Fruit fly (Drosophila melanogaster) whole organism, embryonic: ENCODE data around the gene Ugt305A1.

Experiments used
- ATbp ChIP-seq: fragments of 200-800 bp; sonication (Bioruptor generic); optimal IDR thresholded peaks from 2 replicates; lab custom pipeline; 2017; ENCODE audit warnings: missing biosample characterization, mild to moderate bottlenecking, missing genetic modification characterization, missing genetic modification reagents
- B-H2 ChIP-seq: fragments of 200-800 bp; sonication (Bioruptor generic); optimal IDR thresholded peaks from 2 replicates; lab custom pipeline; 2018; ENCODE audit warnings: missing biosample characterization, mild to moderate bottlenecking, missing genetic modification characterization
- CG10147 ChIP-seq: fragments of 200-800 bp; sonication (Bioruptor generic); optimal IDR thresholded peaks from 2 replicates; lab custom pipeline; 2019; ENCODE audit warnings: missing biosample characterization, mild to moderate bottlenecking, missing genetic modification characterization, moderate library complexity
- CG10654 ChIP-seq: fragments of 200-800 bp; sonication (Bioruptor generic); optimal IDR thresholded peaks from 2 replicates; lab custom pipeline; 2016; ENCODE audit warnings: missing biosample characterization, missing genetic modification characterization
- CG11085 ChIP-seq: fragments of 200-800 bp; sonication (Bioruptor generic); IDR thresholded peaks from 2 replicates; pipeline ENCODE4 v1.3.6; 2022; ENCODE audit warnings: missing biosample characterization, missing genetic modification characterization
- CG11247 ChIP-seq: fragments of 200-800 bp; sonication (Bioruptor generic); IDR thresholded peaks from 2 replicates; pipeline ENCODE4 v1.3.6; 2022; ENCODE audit warnings: missing biosample characterization, missing genetic modification characterization
- CG12769 ChIP-seq: fragments of 200-800 bp; sonication (Bioruptor generic); optimal IDR thresholded peaks from 2 replicates; lab custom pipeline; 2019; ENCODE audit warnings: missing biosample characterization, mild to moderate bottlenecking, missing genetic modification characterization, moderate library complexity
- CG14667 ChIP-seq: fragments of 200-800 bp; sonication (Bioruptor generic); IDR thresholded peaks from 2 replicates; pipeline ENCODE4 v1.3.6; 2022; ENCODE audit warnings: missing biosample characterization, missing genetic modification characterization
- CG14710 ChIP-seq: fragments of 200-800 bp; sonication (Bioruptor generic); optimal IDR thresholded peaks from 3 replicates; lab custom pipeline; 2019; ENCODE audit warnings: missing biosample characterization, mild to moderate bottlenecking, missing genetic modification characterization, moderate library complexity
- CG15269 ChIP-seq: fragments of 200-800 bp; sonication (Bioruptor generic); optimal IDR thresholded peaks from 2 replicates; lab custom pipeline; 2018; ENCODE audit warnings: missing biosample characterization, mild to moderate bottlenecking, missing genetic modification characterization, moderate library complexity
- CG1529 ChIP-seq: fragments of 200-800 bp; sonication (Bioruptor generic); optimal IDR thresholded peaks from 3 replicates; lab custom pipeline; 2018; ENCODE audit warnings: missing biosample characterization, missing genetic modification characterization
- CG15479 ChIP-seq: fragments of 200-800 bp; sonication (Bioruptor generic); optimal IDR thresholded peaks from 3 replicates; lab custom pipeline; 2019; ENCODE audit warnings: missing biosample characterization, mild to moderate bottlenecking, missing genetic modification characterization, moderate library complexity
- CG17186 ChIP-seq: fragments of 200-800 bp; sonication (Bioruptor generic); optimal IDR thresholded peaks from 3 replicates; lab custom pipeline; 2017; ENCODE audit warnings: missing biosample characterization, missing genetic modification reagents, missing genetic modification characterization
- CG17385 ChIP-seq: fragments of 200-800 bp; sonication (Bioruptor generic); optimal IDR thresholded peaks from 3 replicates; lab custom pipeline; 2018; ENCODE audit warnings: missing biosample characterization, mild to moderate bottlenecking, missing genetic modification characterization
- CG17612 ChIP-seq: fragments of 200-800 bp; sonication (Bioruptor generic); IDR thresholded peaks from 2 replicates; pipeline ENCODE4 v1.3.6; 2022; ENCODE audit warnings: missing biosample characterization, missing genetic modification characterization
- CG32532 ChIP-seq: fragments of 200-800 bp; sonication (Bioruptor generic); IDR thresholded peaks from 2 replicates; pipeline ENCODE4 v1.3.6; 2022; ENCODE audit warnings: missing biosample characterization, missing genetic modification characterization
- CG34422 ChIP-seq: fragments of 200-800 bp; sonication (Bioruptor generic); IDR thresholded peaks from 3 replicates; pipeline ENCODE4 v1.3.6; 2022; ENCODE audit warnings: missing biosample characterization, missing genetic modification characterization
- CG4328 ChIP-seq: fragments of 200-800 bp; sonication (Bioruptor generic); optimal IDR thresholded peaks from 3 replicates; lab custom pipeline; 2017; ENCODE audit warnings: missing biosample characterization, missing genetic modification reagents, missing genetic modification characterization
- CG6654 ChIP-seq: fragments of 200-800 bp; sonication (Bioruptor generic); optimal IDR thresholded peaks from 2 replicates; lab custom pipeline; 2017; ENCODE audit warnings: missing biosample characterization, mild to moderate bottlenecking, missing genetic modification characterization
- CG6689 ChIP-seq: fragments of 200-800 bp; sonication (Bioruptor generic); IDR thresholded peaks from 2 replicates; pipeline ENCODE4 v1.3.6; 2022; ENCODE audit warnings: missing biosample characterization, missing genetic modification characterization
- CG8281 ChIP-seq: fragments of 200-800 bp; sonication (Bioruptor generic); optimal IDR thresholded peaks from 2 replicates; lab custom pipeline; 2018; ENCODE audit warnings: missing biosample characterization, mild to moderate bottlenecking, missing genetic modification characterization, moderate library complexity
- CG8290 ChIP-seq, 3 experiments: fragments of 200-800 bp; sonication (Bioruptor generic); optimal IDR thresholded peaks; 2 replicates each; lab custom pipeline; 2016 to 2019; ENCODE audit warnings: missing biosample characterization in 3 of 3, missing genetic modification characterization in 3 of 3, mild to moderate bottlenecking in 2 of 3, moderate library complexity in 1 of 3
- CG8924 ChIP-seq: fragments of 200-800 bp; optimal IDR thresholded peaks from 3 replicates; lab custom pipeline; 2019; ENCODE audit warnings: missing biosample characterization, mild to moderate bottlenecking, missing genetic modification characterization, moderate library complexity
- CG8944 ChIP-seq: fragments of 200-800 bp; sonication (Bioruptor generic); optimal IDR thresholded peaks from 3 replicates; lab custom pipeline; 2016; ENCODE audit warnings: missing biosample characterization, missing genetic modification characterization
- CG9215 ChIP-seq: fragments of 200-800 bp; sonication (Bioruptor generic); IDR thresholded peaks from 2 replicates; pipeline ENCODE4 v1.3.6; 2022; ENCODE audit warnings: missing biosample characterization, missing genetic modification characterization
- Chrac-16 ChIP-seq: fragments of 200-800 bp; sonication (Bioruptor generic); optimal IDR thresholded peaks from 3 replicates; lab custom pipeline; 2016; ENCODE audit warnings: missing biosample characterization, missing genetic modification characterization
- CkIIα-i1 ChIP-seq: fragments of 200-800 bp; sonication (Bioruptor generic); IDR thresholded peaks from 2 replicates; pipeline ENCODE4 v1.3.6; 2022; ENCODE audit warnings: missing biosample characterization, missing genetic modification characterization
- D ChIP-seq, 2 experiments: fragments of 200-800 bp in 1 of 2; fragments of >200 bp in 1 of 2; sonication (Bioruptor generic) in 1 of 2; optimal IDR thresholded peaks; 2 replicates in 1 of 2; 3 replicates in 1 of 2; lab custom pipeline; 2017; ENCODE audit warnings: mild to moderate bottlenecking in 1 of 2, missing biosample characterization in 1 of 2, missing genetic modification characterization in 1 of 2, missing genetic modification reagents in 1 of 2
- Dip3 ChIP-seq: fragments of 200-800 bp; sonication (Bioruptor generic); optimal IDR thresholded peaks from 3 replicates; lab custom pipeline; 2016; ENCODE audit warnings: missing biosample characterization, missing genetic modification characterization
- HHEX ChIP-seq: fragments of 200-800 bp; sonication (Bioruptor generic); optimal IDR thresholded peaks from 3 replicates; lab custom pipeline; 2017; ENCODE audit warnings: missing biosample characterization, mild to moderate bottlenecking, missing genetic modification characterization, missing genetic modification reagents
- HmgZ ChIP-seq: fragments of 200-800 bp; sonication (Bioruptor generic); optimal IDR thresholded peaks from 2 replicates; lab custom pipeline; 2018; ENCODE audit warnings: missing biosample characterization, mild to moderate bottlenecking, missing genetic modification characterization
- Hr51 ChIP-seq, 2 experiments: fragments of 200-800 bp; sonication (Bioruptor generic); optimal IDR thresholded peaks; 2 replicates in 1 of 2; 3 replicates in 1 of 2; lab custom pipeline; 2016 to 2018; ENCODE audit warnings: missing biosample characterization in 2 of 2, missing genetic modification characterization in 2 of 2, mild to moderate bottlenecking in 1 of 2, moderate library complexity in 1 of 2
- Max ChIP-seq: fragments of 200-800 bp; sonication (Bioruptor generic); optimal IDR thresholded peaks from 2 replicates; lab custom pipeline; 2016; ENCODE audit warnings: missing biosample characterization, mild to moderate bottlenecking, missing genetic modification characterization
- Xbp1 ChIP-seq: fragments of 200-800 bp; sonication (Bioruptor generic); optimal IDR thresholded peaks from 3 replicates; lab custom pipeline; 2016; ENCODE audit warnings: missing biosample characterization, mild to moderate bottlenecking, missing genetic modification characterization
- al ChIP-seq: fragments of 200-800 bp; sonication (Bioruptor generic); IDR thresholded peaks from 2 replicates; pipeline ENCODE4 v1.3.6; 2022; ENCODE audit warnings: missing biosample characterization, missing genetic modification characterization
- az2 ChIP-seq: fragments of 200-800 bp; sonication (Bioruptor generic); optimal IDR thresholded peaks from 3 replicates; lab custom pipeline; 2016; ENCODE audit warnings: missing biosample characterization, missing genetic modification characterization
- bowl ChIP-seq: fragments of 200-800 bp; sonication (Bioruptor generic); IDR thresholded peaks from 2 replicates; pipeline ENCODE4 v1.3.6; 2022; ENCODE audit warnings: missing biosample characterization, missing genetic modification characterization
- btn ChIP-seq: fragments of 200-800 bp; sonication (Bioruptor generic); optimal IDR thresholded peaks from 2 replicates; lab custom pipeline; 2016; ENCODE audit warnings: missing biosample characterization, missing genetic modification characterization
- cato ChIP-seq: fragments of 200-800 bp; sonication (Bioruptor generic); optimal IDR thresholded peaks from 2 replicates; lab custom pipeline; 2016; ENCODE audit warnings: missing biosample characterization, missing genetic modification characterization, borderline replicate concordance
- corto ChIP-seq: fragments of 200-800 bp; sonication (Bioruptor generic); optimal IDR thresholded peaks from 2 replicates; lab custom pipeline; 2016; ENCODE audit warnings: missing biosample characterization, mild to moderate bottlenecking, missing genetic modification characterization, moderate library complexity
- ems ChIP-seq: fragments of 200-800 bp; sonication (Bioruptor generic); optimal IDR thresholded peaks from 3 replicates; lab custom pipeline; 2016; ENCODE audit warnings: missing biosample characterization, missing genetic modification characterization
- esg ChIP-seq: fragments of 200-800 bp; sonication (Bioruptor generic); conservative IDR thresholded peaks from 2 replicates; pipeline ENCODE4 v1.3.6; 2022; ENCODE audit warnings: missing biosample characterization, missing genetic modification characterization
- gro ChIP-seq: fragments of 200-800 bp; sonication (Bioruptor generic); optimal IDR thresholded peaks from 2 replicates; lab custom pipeline; 2016; ENCODE audit warnings: missing biosample characterization, missing genetic modification characterization
- ind ChIP-seq: fragments of 200-800 bp; sonication (Bioruptor generic); optimal IDR thresholded peaks from 3 replicates; lab custom pipeline; 2016; ENCODE audit warnings: missing biosample characterization, missing genetic modification characterization
- jigr1 ChIP-seq: fragments of 200-800 bp; sonication (Bioruptor generic); IDR thresholded peaks from 3 replicates; pipeline ENCODE4 v1.3.6; 2022; ENCODE audit warnings: missing biosample characterization, missing genetic modification characterization
- nom ChIP-seq: fragments of 200-800 bp; sonication (Bioruptor generic); optimal IDR thresholded peaks from 2 replicates; lab custom pipeline; 2017; ENCODE audit warnings: missing biosample characterization, missing genetic modification characterization, mild to moderate bottlenecking, moderate library complexity, missing genetic modification reagents
- oc ChIP-seq: fragments of 200-800 bp; sonication (Bioruptor generic); optimal IDR thresholded peaks from 2 replicates; lab custom pipeline; 2018; ENCODE audit warnings: missing biosample characterization, mild to moderate bottlenecking, missing genetic modification characterization, moderate library complexity
- phol ChIP-seq: fragments of 200-800 bp; sonication (Bioruptor generic); optimal IDR thresholded peaks from 3 replicates; lab custom pipeline; 2018; ENCODE audit warnings: missing biosample characterization, mild to moderate bottlenecking, missing genetic modification characterization, moderate library complexity
- sens ChIP-seq: fragments of 200-800 bp; sonication (Bioruptor generic); peaks from one replicate; lab custom pipeline; 2016; ENCODE audit warnings: missing biosample characterization, missing genetic modification characterization
- sob ChIP-seq: fragments of 200-800 bp; sonication (Bioruptor generic); IDR thresholded peaks from 2 replicates; pipeline ENCODE4 v1.3.6; 2022; ENCODE audit warnings: missing biosample characterization, missing genetic modification characterization
- sug ChIP-seq: fragments of 200-800 bp; optimal IDR thresholded peaks from 2 replicates; lab custom pipeline; 2019; ENCODE audit warnings: missing biosample characterization, mild to moderate bottlenecking, missing genetic modification characterization, moderate library complexity
- trem ChIP-seq: fragments of 200-800 bp; optimal IDR thresholded peaks from 3 replicates; lab custom pipeline; 2019; ENCODE audit warnings: missing biosample characterization, mild to moderate bottlenecking, missing genetic modification characterization, moderate library complexity

Gene Ugt305A1

dm6 chr3L:4070996-4071379 is 11.4 kb downstream of the Ugt305A1 start (continued):
- TF ChIP-seq CG17385 (GFP tag; lab: Kevin White, UChicago) (peak; percentile 5), CG14667 (GFP tag; lab: Robert Waterston, UW) (peak; percentile 67), HmgZ (tag; lab: Kevin White, UChicago) (peak; percentile 7), trem (tag; lab: Kevin White, UChicago) (peak; percentile 22), Chrac-16 (GFP tag; lab: Kevin White, UChicago) (peak; percentile 12), CG15269 (peak; percentile 20), CG8290 (GFP tag; optimal IDR thresholded peaks at IDR 0.05; lab: Kevin White, UChicago) (no peak), CG8290 (tag; optimal IDR thresholded peaks at IDR 0.05; lab: Kevin White, UChicago) (peak in 1 of 2 experiments; percentile 95), bowl (peak; percentile 29; the same call in 1 of the 2 replicates), CG10654 (GFP tag; lab: Kevin White, UChicago) (peak; percentile 50), Xbp1 (peak; percentile 64), CkIIα-i1 (peak; percentile 22; the same call in 1 of the 2 replicates), esg (peak; percentile 81), CG8924 (no peak), Hr51 (GFP tag; optimal IDR thresholded peaks at IDR 0.05; lab: Kevin White, UChicago) (peak in 1 of 2 experiments; percentile 56), jigr1 (peak; percentile 51; the same call in 2 of the 3 replicates), CG6689 (GFP tag; lab: Robert Waterston, UW) (peak; percentile 70), ATbp (GFP tag; lab: Kevin White, UChicago) (peak; percentile 76), CG1529 (no peak), CG34422 (peak; percentile 6; the same call in 1 of the 3 replicates), Dip3 (GFP tag; lab: Kevin White, UChicago) (peak; percentile 9), CG17612 (peak; percentile 52), CG10147 (GFP tag; lab: Kevin White, UChicago) (peak; percentile 29), ems (no peak), ind (GFP tag; lab: Kevin White, UChicago) (peak; percentile 68), CG11247 (GFP tag; lab: Robert Waterston, UW) (peak; percentile 67), CG32532 (GFP tag; lab: Robert Waterston, UW) (peak; percentile 79), CG4328 (GFP tag; lab: Kevin White, UChicago) (no peak), CG14710 (peak; percentile 4), nom (GFP tag; lab: Kevin White, UChicago) (peak; percentile 45), phol (tag; lab: Kevin White, UChicago) (peak; percentile 31), CG12769 (tag; lab: Kevin White, UChicago) (peak; percentile 89), corto (GFP tag; lab: Kevin White, UChicago) (peak; percentile 85), az2 (peak; percentile 28), HHEX (GFP tag; lab: Kevin White, UChicago) (peak; percentile 36), oc (tag; lab: Kevin White, UChicago) (peak; percentile 54), sens (GFP tag; lab: Kevin White, UChicago) (no peak), CG8944 (peak; percentile 33), CG9215 (GFP tag; lab: Robert Waterston, UW) (peak; percentile 41; the same call in 1 of the 2 replicates), cato (GFP tag; lab: Kevin White, UChicago) (no peak), al (GFP tag; lab: Robert Waterston, UW) (peak; percentile 46; the same call in 1 of the 2 replicates)

DNA sequence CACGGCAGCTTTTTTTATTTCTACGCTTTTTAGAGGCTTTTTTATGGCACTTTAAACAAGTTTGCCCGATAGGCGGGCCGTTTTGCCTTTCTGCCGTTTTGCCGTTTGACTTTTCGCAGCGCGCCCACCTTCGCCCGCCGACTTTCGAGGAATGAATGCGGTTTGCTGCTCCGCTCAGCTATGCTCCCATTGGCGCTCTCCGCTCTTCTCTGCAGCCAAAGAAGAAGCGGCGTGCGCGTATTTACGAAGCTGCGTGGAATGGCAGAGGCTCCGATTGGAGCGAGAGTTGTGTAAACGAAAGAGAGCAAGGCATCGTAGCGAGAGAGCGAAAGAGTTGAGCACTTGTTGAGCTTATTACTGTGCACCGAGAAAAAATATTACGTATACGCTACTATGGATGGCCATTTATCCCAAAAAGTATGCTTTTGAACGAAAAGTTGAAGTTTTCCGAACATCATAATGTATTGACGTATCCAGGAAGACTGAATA is 12.0 kb downstream of the Ugt305A1 start, which contains the start of gene wit:
wit (minus strand) TSS at position 157 of the 489 bp plus-strand sequence.
- TF ChIP-seq CG11085, result no peak
- no peak for TF ChIP-seq CG8281
- no peak for TF ChIP-seq B-H2 (GFP tag; lab: Kevin White, UChicago)
- TF ChIP-seq CG6654 (GFP tag; lab: Kevin White, UChicago), result no peak
- TF ChIP-seq sob (GFP tag; lab: Robert Waterston, UW), result peak; percentile 31; the same call in 1 of the 2 replicates
- no peak for TF ChIP-seq Max (GFP tag; lab: Kevin White, UChicago)
- TF ChIP-seq CG15479 (GFP tag; lab: Kevin White, UChicago), result no peak
- no peak for TF ChIP-seq D (optimal IDR thresholded peaks at IDR 0.05; lab: Kevin White, UChicago)
- TF ChIP-seq D (GFP tag; optimal IDR thresholded peaks at IDR 0.05; lab: Kevin White, UChicago), result no peak
- no peak for TF ChIP-seq btn (GFP tag; lab: Kevin White, UChicago)
- peak; percentile 32 for TF ChIP-seq gro (GFP tag; lab: Kevin White, UChicago)
- peak; percentile 22 for TF ChIP-seq sug (tag; lab: Kevin White, UChicago)
- TF ChIP-seq CG17186 (GFP tag; lab: Kevin White, UChicago), result no peak
